Worm (Caenorhabditis elegans): ENCODE results near the gene C06H5.11.

C06H5.11 gene

ce11 chrV:17845370-17845967, 48.4 kb downstream of the C06H5.11 start (continued):
- no peak for TF ChIP-seq mes-4 (tag; optimal IDR thresholded peaks at IDR 0.05)
- no peak for TF ChIP-seq ceh-27 (GFP tag; optimal IDR thresholded peaks at IDR 0.05)
- 0 out of 2 replicates have a peak, but pooled peaks have one; percentile 25 for TF ChIP-seq Y79H2A.3 (GFP tag; conservative IDR thresholded peaks at IDR 0.05)
- TF ChIP-seq attf-3 (GFP tag; conservative IDR thresholded peaks at IDR 0.05) = no peak
- peak; percentile 6; the same call in 1 of the 2 replicates for TF ChIP-seq F33H1.4 (GFP tag; IDR thresholded peaks at IDR 0.05)
- peak; percentile 36; the same call in 1 of the 2 replicates for TF ChIP-seq lin-26 (GFP tag; IDR thresholded peaks at IDR 0.05)
- 0 out of 2 replicates have a peak, but pooled peaks have one; percentile 44 for TF ChIP-seq hsf-1 (GFP tag; IDR thresholded peaks at IDR 0.05)
- no peak; the same call in 1 of the 2 replicates for TF ChIP-seq Y56A3A.18 (GFP tag; IDR thresholded peaks at IDR 0.05)
- no peak for TF ChIP-seq lsy-27 (tag; optimal IDR thresholded peaks at IDR 0.05; ENCODE audit: borderline replicate concordance, insufficient read depth)
- TF ChIP-seq B0336.3 (GFP tag; IDR thresholded peaks at IDR 0.05) = 0 out of 2 replicates have a peak, but pooled peaks have one; percentile 36
- TF ChIP-seq lir-1 (GFP tag; conservative IDR thresholded peaks at IDR 0.05) = no peak
- TF ChIP-seq hlh-12 (tag; optimal IDR thresholded peaks at IDR 0.05) = no peak
- no peak for TF ChIP-seq C17E4.6 (GFP tag; IDR thresholded peaks at IDR 0.05)
- no peak for TF ChIP-seq zfh-2 (GFP tag; conservative IDR thresholded peaks at IDR 0.05)
- TF ChIP-seq tlf-1 (GFP tag; optimal IDR thresholded peaks at IDR 0.05) = no peak
- no peak for TF ChIP-seq lin-40 (tag; optimal IDR thresholded peaks at IDR 0.05)
- 0 out of 2 replicates have a peak, but pooled peaks have one; percentile 25 for TF ChIP-seq F39B2.1 (GFP tag; IDR thresholded peaks at IDR 0.05)
- TF ChIP-seq dox-1 (GFP tag; IDR thresholded peaks at IDR 0.05) = peak; percentile 41; the same call in 1 of the 2 replicates
- no peak for TF ChIP-seq nhr-27 (tag; optimal IDR thresholded peaks at IDR 0.05)
- peak; percentile 53 for TF ChIP-seq snpc-3.4 (tag; optimal IDR thresholded peaks at IDR 0.05)
- no peak for TF ChIP-seq sdz-38 (tag; optimal IDR thresholded peaks at IDR 0.05)
- no peak for TF ChIP-seq ztf-25 (GFP tag; IDR thresholded peaks at IDR 0.05)
- no peak for TF ChIP-seq F10E7.11 (tag; optimal IDR thresholded peaks at IDR 0.05)
- peak; percentile 68 for TF ChIP-seq atf-7 (tag; optimal IDR thresholded peaks at IDR 0.05)
- TF ChIP-seq ceh-91 (GFP tag; IDR thresholded peaks at IDR 0.05) = no peak

ce11 chrV:17844106-17844505, 49.8 kb downstream of the C06H5.11 start, which contains the start of gene srh-286:
TSS of gene srh-286 (minus strand) at chrV:17844206.
- no peak for TF ChIP-seq Y56A3A.18 (GFP tag; IDR thresholded peaks at IDR 0.05)
- TF ChIP-seq B0336.3 (GFP tag; IDR thresholded peaks at IDR 0.05) = no peak
- TF ChIP-seq let-607 (tag; optimal IDR thresholded peaks at IDR 0.05) = no peak
- no peak for TF ChIP-seq F37B4.10 (GFP tag; IDR thresholded peaks at IDR 0.05)
- TF ChIP-seq F49E8.2 (tag; optimal IDR thresholded peaks at IDR 0.05; ENCODE audit: insufficient read depth) = no peak
- no peak for TF ChIP-seq ceh-91 (GFP tag; IDR thresholded peaks at IDR 0.05)
- TF ChIP-seq attf-3 (GFP tag; conservative IDR thresholded peaks at IDR 0.05) = no peak
- no peak for TF ChIP-seq ceh-58 (GFP tag; IDR thresholded peaks at IDR 0.05)
- TF ChIP-seq ztf-22 (GFP tag; optimal IDR thresholded peaks at IDR 0.05) = no peak
- no peak for TF ChIP-seq snpc-4 (GFP tag; optimal IDR thresholded peaks at IDR 0.05)
- TF ChIP-seq snpc-4 (tag; optimal IDR thresholded peaks at IDR 0.05) = no peak
- TF ChIP-seq hsf-1 (GFP tag; IDR thresholded peaks at IDR 0.05) = no peak
- TF ChIP-seq lin-35 (GFP tag; optimal IDR thresholded peaks at IDR 0.05) = no peak
- TF ChIP-seq attf-5 (GFP tag; optimal IDR thresholded peaks at IDR 0.05) = no peak
- TF ChIP-seq B0019.2 (GFP tag; conservative IDR thresholded peaks at IDR 0.05) = no peak
- TF ChIP-seq hrde-1 (tag; optimal IDR thresholded peaks at IDR 0.05; ENCODE audit: borderline replicate concordance) = no peak
- no peak for TF ChIP-seq hmg-20 (GFP tag; IDR thresholded peaks at IDR 0.05)
- no peak for TF ChIP-seq hmg-1.2 (GFP tag; IDR thresholded peaks at IDR 0.05)
- no peak for TF ChIP-seq F39B2.1 (GFP tag; IDR thresholded peaks at IDR 0.05)
- TF ChIP-seq rpc-1 (optimal IDR thresholded peaks at IDR 0.05) = no peak
- no peak for TF ChIP-seq rpc-1 (tag; optimal IDR thresholded peaks at IDR 0.05)
- no peak for TF ChIP-seq xnd-1 (tag; optimal IDR thresholded peaks at IDR 0.05)

Data from whole organism, young adult.